Worm (Caenorhabditis elegans) whole organism, midembryonic: Measurements from ENCODE around the gene F53H4.3.

Experiments
- T22C8.4 ChIP-seq: fragments of 200-800 bp; sonication (Bioruptor generic); IDR thresholded peaks from 2 replicates; pipeline ENCODE4 v1.3.6; 2022; ENCODE audit warnings: missing genetic modification characterization, missing compliant biosample characterization
- cog-1 ChIP-seq: sonication (generic microtip); optimal IDR thresholded peaks from 2 replicates; lab custom pipeline; 2016; ENCODE audit warnings: missing genetic modification characterization, missing compliant biosample characterization
- flt-1 ChIP-seq: fragments of 200-800 bp; sonication (Bioruptor generic); IDR thresholded peaks from 2 replicates; pipeline ENCODE4 v1.3.6; 2022; ENCODE audit warnings: missing genetic modification characterization, missing compliant biosample characterization
- ref-1 ChIP-seq: fragments of 200-800 bp; sonication (Bioruptor generic); conservative IDR thresholded peaks from 2 replicates; pipeline ENCODE4 v1.3.6; 2022; ENCODE audit warnings: missing genetic modification reagents, missing genetic modification characterization, missing compliant biosample characterization

DNA sequence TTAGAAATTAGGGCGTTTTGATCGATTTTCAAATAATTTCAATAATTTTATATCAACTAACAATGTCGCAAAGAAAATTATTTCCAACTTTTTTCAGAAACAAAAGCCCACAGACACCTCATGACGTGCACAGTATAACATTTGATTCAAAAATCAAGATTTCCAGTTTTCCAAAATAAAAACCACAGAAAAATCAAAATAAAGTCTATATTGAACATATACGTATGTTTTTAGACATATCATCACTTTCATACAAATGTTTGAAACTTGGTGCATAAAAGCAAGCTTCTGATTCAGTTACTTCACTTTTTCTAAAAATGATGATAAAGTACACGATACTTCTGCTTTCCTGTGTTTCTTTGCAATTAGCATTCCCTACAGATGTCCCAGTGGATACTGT lies 30.5 kb downstream of the F53H4.3 start, which contains the start of gene F53H4.2:
- TF ChIP-seq T22C8.4 = no peak
- no peak for TF ChIP-seq cog-1
- TF ChIP-seq flt-1 = no peak
- no peak for TF ChIP-seq ref-1
